Worm (Caenorhabditis elegans) whole organism, L2 larva: ENCODE measurements around the gene F54D8.6.

Experiments
- C34F6.9 ChIP-seq: fragments of 150-350 bp; optimal IDR thresholded peaks from 2 replicates; lab custom pipeline; 2014; ENCODE audit warnings: missing biosample characterization, missing genetic modification characterization
- F13H6.1 ChIP-seq: sonication (generic microtip); optimal IDR thresholded peaks from 2 replicates; lab custom pipeline; 2016; ENCODE audit warnings: missing genetic modification characterization, missing compliant biosample characterization
- R02D3.7 ChIP-seq: fragments of 150-350 bp; optimal IDR thresholded peaks from 2 replicates; lab custom pipeline; 2014; ENCODE audit warnings: missing biosample characterization, missing genetic modification characterization
- Y55F3AM.14 ChIP-seq: fragments of 200-800 bp; sonication (Bioruptor generic); optimal IDR thresholded peaks from 2 replicates; lab custom pipeline; 2018; ENCODE audit warnings: mild to moderate bottlenecking, missing genetic modification characterization, missing compliant biosample characterization
- ZK546.5 ChIP-seq: sonication (generic microtip); optimal IDR thresholded peaks from 2 replicates; lab custom pipeline; 2017; ENCODE audit warnings: missing biosample characterization, missing genetic modification characterization
- alr-1 ChIP-seq: fragments of 150-350 bp; optimal IDR thresholded peaks from 2 replicates; lab custom pipeline; 2014; ENCODE audit warnings: missing biosample characterization, missing genetic modification characterization
- aly-2 ChIP-seq: fragments of 150-350 bp; optimal IDR thresholded peaks from 2 replicates; lab custom pipeline; 2014; ENCODE audit warnings: missing biosample characterization, missing genetic modification characterization
- ama-1 ChIP-seq: fragments of 150-350 bp; optimal IDR thresholded peaks from 2 replicates; lab custom pipeline; 2018; ENCODE audit warnings: inconsistent platforms
- blmp-1 ChIP-seq: sonication (generic microtip); optimal IDR thresholded peaks from 2 replicates; lab custom pipeline; 2017; ENCODE audit warnings: missing genetic modification characterization, mild to moderate bottlenecking, missing compliant biosample characterization, antibody characterized with exemption, moderate library complexity; ENCODE audit not compliant: insufficient read depth
- ceh-16 ChIP-seq: fragments of 150-350 bp; optimal IDR thresholded peaks from 2 replicates; lab custom pipeline; 2014; ENCODE audit warnings: missing biosample characterization, missing genetic modification characterization
- ceh-82 ChIP-seq: fragments of 150-350 bp; optimal IDR thresholded peaks from 2 replicates; lab custom pipeline; 2014; ENCODE audit warnings: missing biosample characterization, missing genetic modification characterization
- crh-2 ChIP-seq: sonication (generic microtip); optimal IDR thresholded peaks from 2 replicates; lab custom pipeline; 2017; ENCODE audit warnings: missing biosample characterization, missing genetic modification characterization
- dmd-4 ChIP-seq: sonication (generic microtip); optimal IDR thresholded peaks from 2 replicates; lab custom pipeline; 2017; ENCODE audit warnings: missing biosample characterization, missing genetic modification characterization
- egl-27 ChIP-seq: sonication (generic microtip); optimal IDR thresholded peaks from 3 replicates; lab custom pipeline; 2017; ENCODE audit warnings: missing biosample characterization, missing genetic modification reagents, missing genetic modification characterization
- elt-1 ChIP-seq: fragments of 150-350 bp; optimal IDR thresholded peaks from 2 replicates; lab custom pipeline; 2014; ENCODE audit warnings: missing biosample characterization, missing genetic modification characterization
- elt-3 ChIP-seq: sonication (generic microtip); optimal IDR thresholded peaks from 2 replicates; lab custom pipeline; 2017; ENCODE audit warnings: missing biosample characterization, missing genetic modification characterization
- fos-1 ChIP-seq: fragments of 150-350 bp; optimal IDR thresholded peaks from 2 replicates; lab custom pipeline; 2014; ENCODE audit warnings: missing biosample characterization, missing genetic modification characterization
- gmeb-1 ChIP-seq: fragments of 150-350 bp; optimal IDR thresholded peaks from 2 replicates; lab custom pipeline; 2014; ENCODE audit warnings: missing biosample characterization, missing genetic modification characterization
- lin-11 ChIP-seq: fragments of 150-350 bp; sonication (generic microtip); optimal IDR thresholded peaks from 2 replicates; lab custom pipeline; 2014; ENCODE audit warnings: missing biosample characterization, missing genetic modification characterization, inconsistent platforms, mixed read lengths
- lin-13 ChIP-seq: fragments of 150-350 bp; optimal IDR thresholded peaks from 2 replicates; lab custom pipeline; 2014; ENCODE audit warnings: missing biosample characterization, missing genetic modification reagents, missing genetic modification characterization
- lin-39 ChIP-seq: fragments of 150-350 bp; optimal IDR thresholded peaks from 2 replicates; lab custom pipeline; 2014; ENCODE audit warnings: missing biosample characterization, missing genetic modification reagents, missing genetic modification characterization
- lsy-2 ChIP-seq, 2 experiments: fragments of 150-350 bp in 1 of 2; sonication (generic microtip) in 1 of 2; optimal IDR thresholded peaks; 2 replicates each; lab custom pipeline; 2014 to 2017; ENCODE audit warnings: missing biosample characterization in 2 of 2, missing genetic modification characterization in 2 of 2
- mab-5 ChIP-seq: fragments of 150-350 bp; optimal IDR thresholded peaks from 2 replicates; lab custom pipeline; 2014; ENCODE audit warnings: missing biosample characterization, missing genetic modification characterization
- mbf-1 ChIP-seq: sonication (generic microtip); optimal IDR thresholded peaks from 2 replicates; lab custom pipeline; 2017; ENCODE audit warnings: missing biosample characterization, missing genetic modification characterization
- mdl-1 ChIP-seq, 2 experiments: fragments of 150-350 bp in 1 of 2; sonication (generic microtip) in 1 of 2; optimal IDR thresholded peaks; 2 replicates each; lab custom pipeline; 2017; ENCODE audit warnings: missing biosample characterization in 2 of 2, missing genetic modification characterization in 2 of 2
- nhr-10 ChIP-seq: sonication (generic microtip); optimal IDR thresholded peaks from 2 replicates; lab custom pipeline; 2017; ENCODE audit warnings: missing biosample characterization, missing genetic modification characterization
- nhr-11 ChIP-seq: fragments of 150-350 bp; optimal IDR thresholded peaks from 2 replicates; lab custom pipeline; 2014; ENCODE audit warnings: missing biosample characterization, missing genetic modification characterization
- nhr-12 ChIP-seq: fragments of 150-350 bp; optimal IDR thresholded peaks from 2 replicates; lab custom pipeline; 2014; ENCODE audit warnings: missing biosample characterization, missing genetic modification characterization
- nhr-129 ChIP-seq: fragments of 150-350 bp; optimal IDR thresholded peaks from 2 replicates; lab custom pipeline; 2014; ENCODE audit warnings: missing biosample characterization, missing genetic modification characterization
- nhr-21 ChIP-seq: fragments of 150-350 bp; optimal IDR thresholded peaks from 2 replicates; lab custom pipeline; 2014; ENCODE audit warnings: missing biosample characterization, missing genetic modification characterization
- nhr-23 ChIP-seq: fragments of 150-350 bp; optimal IDR thresholded peaks from 2 replicates; lab custom pipeline; 2014; ENCODE audit warnings: missing biosample characterization, missing genetic modification reagents, missing genetic modification characterization
- nhr-237 ChIP-seq: fragments of 150-350 bp; optimal IDR thresholded peaks from 2 replicates; lab custom pipeline; 2014; ENCODE audit warnings: missing biosample characterization, missing genetic modification characterization
- nhr-25 ChIP-seq: fragments of 150-350 bp; sonication (generic microtip); optimal IDR thresholded peaks from 3 replicates; lab custom pipeline; 2014; ENCODE audit warnings: missing biosample characterization, missing genetic modification characterization
- nhr-6 ChIP-seq: fragments of 150-350 bp; optimal IDR thresholded peaks from 2 replicates; lab custom pipeline; 2014; ENCODE audit warnings: missing biosample characterization, missing genetic modification characterization
- nhr-77 ChIP-seq: fragments of 150-350 bp; optimal IDR thresholded peaks from 2 replicates; lab custom pipeline; 2014; ENCODE audit warnings: missing biosample characterization, missing genetic modification characterization
- peb-1 ChIP-seq: fragments of 150-350 bp; optimal IDR thresholded peaks from 2 replicates; lab custom pipeline; 2014; ENCODE audit warnings: missing biosample characterization, missing genetic modification characterization
- sem-4 ChIP-seq: fragments of 150-350 bp; optimal IDR thresholded peaks from 2 replicates; lab custom pipeline; 2014; ENCODE audit warnings: missing biosample characterization, missing genetic modification reagents, missing genetic modification characterization
- skn-1 ChIP-seq: sonication (generic microtip); optimal IDR thresholded peaks from 2 replicates; lab custom pipeline; 2017; ENCODE audit warnings: missing biosample characterization, missing genetic modification characterization
- sma-3 ChIP-seq: sonication (generic microtip); optimal IDR thresholded peaks from 2 replicates; lab custom pipeline; 2016; ENCODE audit warnings: missing genetic modification reagents, missing genetic modification characterization, missing compliant biosample characterization
- sma-9 ChIP-seq, 2 experiments: fragments of 150-350 bp in 1 of 2; sonication (generic microtip) in 1 of 2; optimal IDR thresholded peaks; 2 replicates each; lab custom pipeline; 2014 to 2016; ENCODE audit warnings: missing genetic modification characterization in 2 of 2, mild to moderate bottlenecking in 1 of 2, missing biosample characterization in 1 of 2, missing compliant biosample characterization in 1 of 2, missing genetic modification reagents in 1 of 2, moderate library complexity in 1 of 2
- snpc-4 ChIP-seq: fragments of 150-350 bp; optimal IDR thresholded peaks from 2 replicates; lab custom pipeline; 2014; ENCODE audit warnings: missing biosample characterization, missing genetic modification characterization
- unc-39 ChIP-seq: fragments of 150-350 bp; optimal IDR thresholded peaks from 2 replicates; lab custom pipeline; 2014; ENCODE audit warnings: missing biosample characterization, missing genetic modification characterization
- unc-55 ChIP-seq: fragments of 150-350 bp; sonication (generic microtip); optimal IDR thresholded peaks from 3 replicates; lab custom pipeline; 2014; ENCODE audit warnings: missing biosample characterization, missing genetic modification reagents, missing genetic modification characterization
- unc-62 ChIP-seq: fragments of 150-350 bp; optimal IDR thresholded peaks from 2 replicates; lab custom pipeline; 2014; ENCODE audit warnings: missing biosample characterization, missing genetic modification reagents, missing genetic modification characterization
- zag-1 ChIP-seq: fragments of 150-350 bp; optimal IDR thresholded peaks from 2 replicates; lab custom pipeline; 2014; ENCODE audit warnings: missing biosample characterization, missing genetic modification characterization
- ztf-1 ChIP-seq: fragments of 200-800 bp; sonication (Bioruptor generic); conservative IDR thresholded peaks from 2 replicates; pipeline ENCODE4 v1.3.6; 2022; ENCODE audit warnings: missing genetic modification characterization, missing compliant biosample characterization
- ztf-11 ChIP-seq: sonication (generic microtip); optimal IDR thresholded peaks from 2 replicates; lab custom pipeline; 2017; ENCODE audit warnings: missing biosample characterization, missing genetic modification characterization
- ztf-4 ChIP-seq: fragments of 150-350 bp; optimal IDR thresholded peaks from 2 replicates; lab custom pipeline; 2014; ENCODE audit warnings: missing biosample characterization, missing genetic modification characterization

Gene F54D8.6

ce11 chrIII:5080700-5081572 is 21.8 kb upstream of the F54D8.6 start:
- TF ChIP-seq nhr-12 (tag; lab: Kevin White, UChicago): peak; percentile 31
- TF ChIP-seq zag-1: peak; percentile 17
- peak; percentile 38 for TF ChIP-seq fos-1 (tag; lab: Kevin White, UChicago)
- TF ChIP-seq nhr-237 (tag; lab: Kevin White, UChicago): peak; percentile 19
- TF ChIP-seq nhr-21: peak; percentile 88
- TF ChIP-seq ztf-1 (GFP tag; lab: Robert Waterston, UW): no peak
- peak; percentile 76 for TF ChIP-seq C34F6.9
- TF ChIP-seq snpc-4: peak; percentile 99
- peak; percentile 76 for TF ChIP-seq unc-55 (GFP tag; lab: Kevin White, UChicago)
- peak; percentile 83 to 87 for TF ChIP-seq lsy-2 (tag; optimal IDR thresholded peaks at IDR 0.05; lab: Kevin White, UChicago)
- TF ChIP-seq alr-1 (tag; lab: Kevin White, UChicago): no peak
- TF ChIP-seq lin-13: peak; percentile 78
- TF ChIP-seq sem-4 (tag; lab: Kevin White, UChicago): peak; percentile 73
- TF ChIP-seq aly-2: peak; percentile 13
- peak; percentile 28 for TF ChIP-seq nhr-10 (tag; lab: Kevin White, UChicago)
- peak; percentile 1 for TF ChIP-seq unc-62 (GFP tag; lab: Kevin White, UChicago)
- TF ChIP-seq ZK546.5 (tag; lab: Kevin White, UChicago): no peak
- TF ChIP-seq mbf-1 (tag; lab: Kevin White, UChicago): no peak
- TF ChIP-seq ceh-82 (tag; lab: Kevin White, UChicago): no peak
- no peak for TF ChIP-seq ztf-11 (tag; lab: Kevin White, UChicago)
- TF ChIP-seq crh-2: peak; percentile 86
- no peak for TF ChIP-seq dmd-4 (tag; lab: Kevin White, UChicago)
- TF ChIP-seq egl-27 (tag; lab: Kevin White, UChicago): peak; percentile 31
- peak; percentile 24 for TF ChIP-seq R02D3.7
- TF ChIP-seq gmeb-1 (tag; lab: Kevin White, UChicago): peak; percentile 80
- no peak for TF ChIP-seq peb-1 (tag; lab: Kevin White, UChicago)
- peak; percentile 95 for TF ChIP-seq sma-9 (GFP tag; optimal IDR thresholded peaks at IDR 0.05; lab: Kevin White, UChicago)
- TF ChIP-seq sma-9 (tag; optimal IDR thresholded peaks at IDR 0.05; lab: Kevin White, UChicago): no peak
- no peak for TF ChIP-seq lin-39
- peak; percentile 92 for TF ChIP-seq sma-3 (GFP tag; lab: Kevin White, UChicago)
- TF ChIP-seq unc-39 (tag; lab: Kevin White, UChicago): no peak
- peak; percentile 25 for TF ChIP-seq mab-5 (tag; lab: Kevin White, UChicago)
- no peak for TF ChIP-seq ceh-16 (tag; lab: Kevin White, UChicago)
- TF ChIP-seq nhr-11 (tag; lab: Kevin White, UChicago): peak; percentile 52
- peak; percentile 62 for TF ChIP-seq ztf-4 (tag; lab: Kevin White, UChicago)
- no peak for TF ChIP-seq elt-3
- no peak for TF ChIP-seq elt-1 (tag; lab: Kevin White, UChicago)
- no peak for TF ChIP-seq ama-1 (lab: Kevin White, UChicago)
- no peak for TF ChIP-seq nhr-23 (tag; lab: Kevin White, UChicago)
- TF ChIP-seq nhr-25 (tag; lab: Kevin White, UChicago): peak; percentile 60
- no peak for TF ChIP-seq nhr-77 (tag; lab: Kevin White, UChicago)
- peak; percentile 83 for TF ChIP-seq nhr-129 (tag; lab: Kevin White, UChicago)
- no peak for TF ChIP-seq lin-11 (tag; lab: Kevin White, UChicago)
- peak; percentile 74 for TF ChIP-seq nhr-6
- peak; percentile 83 for TF ChIP-seq F13H6.1 (tag; lab: Kevin White, UChicago)
- TF ChIP-seq Y55F3AM.14 (GFP tag; lab: Kevin White, UChicago): peak; percentile 84
- no peak for TF ChIP-seq skn-1 (tag; lab: Kevin White, UChicago)
- TF ChIP-seq blmp-1 (tag; lab: Kevin White, UChicago): peak; percentile 29
- peak in 1 of 2 experiments; percentile 26 for TF ChIP-seq mdl-1 (tag; optimal IDR thresholded peaks at IDR 0.05; lab: Kevin White, UChicago)
